Fruit fly (Drosophila melanogaster) whole organism, embryonic: ENCODE results near the gene CG44001.

Experiments
- CG10543 ChIP-seq: fragments of 200-800 bp; sonication (Bioruptor generic); optimal IDR thresholded peaks from 3 replicates; lab custom pipeline; 2017; ENCODE audit warnings: missing biosample characterization, mild to moderate bottlenecking, missing genetic modification characterization, moderate library complexity
- CG11456 ChIP-seq: fragments of 200-800 bp; sonication (Bioruptor generic); IDR thresholded peaks from 3 replicates; pipeline ENCODE4 v1.3.6; 2022; ENCODE audit warnings: missing biosample characterization, missing genetic modification characterization
- CG31224 ChIP-seq: fragments of 200-800 bp; sonication (Bioruptor generic); IDR thresholded peaks from 2 replicates; pipeline ENCODE4 v1.3.6; 2022; ENCODE audit warnings: missing biosample characterization, missing genetic modification characterization
- CHES-1-like ChIP-seq: fragments of 200-800 bp; sonication (Bioruptor generic); optimal IDR thresholded peaks from 2 replicates; lab custom pipeline; 2016; ENCODE audit warnings: missing biosample characterization, missing genetic modification characterization
- Dref ChIP-seq: fragments of 200-800 bp; sonication (Bioruptor generic); IDR thresholded peaks from 2 replicates; pipeline ENCODE4 v1.3.6; 2022; ENCODE audit warnings: missing biosample characterization, missing genetic modification characterization
- Sry-β ChIP-seq: fragments of 200-800 bp; sonication (Bioruptor generic); optimal IDR thresholded peaks from 2 replicates; lab custom pipeline; 2018; ENCODE audit warnings: missing biosample characterization, mild to moderate bottlenecking, missing genetic modification characterization, moderate library complexity
- run ChIP-seq: fragments of 200-800 bp; sonication (Bioruptor generic); optimal IDR thresholded peaks from 3 replicates; lab custom pipeline; 2018; ENCODE audit warnings: missing biosample characterization, mild to moderate bottlenecking, missing genetic modification characterization
- slp2 ChIP-seq: fragments of 200-800 bp; sonication (Bioruptor generic); optimal IDR thresholded peaks from 2 replicates; lab custom pipeline; 2016; ENCODE audit warnings: missing biosample characterization, missing genetic modification characterization
- tio ChIP-seq: fragments of 200-800 bp; sonication (Bioruptor generic); optimal IDR thresholded peaks from 2 replicates; lab custom pipeline; 2017; ENCODE audit warnings: missing biosample characterization, missing genetic modification characterization, inconsistent platforms
- ttk ChIP-seq: fragments of 200-800 bp; sonication (Bioruptor generic); IDR thresholded peaks from 2 replicates; pipeline ENCODE4 v2.1.2; 2022; ENCODE audit warnings: missing biosample characterization, missing genetic modification characterization
- unpg ChIP-seq: fragments of 200-800 bp; sonication (Bioruptor generic); optimal IDR thresholded peaks from 3 replicates; lab custom pipeline; 2018; ENCODE audit warnings: missing biosample characterization, mild to moderate bottlenecking, missing genetic modification characterization, moderate library complexity

dm6 chr2L:5052994-5053393 lies 9.9 kb downstream of the CG44001 start, which contains the start of gene eIF3h:
- no peak for TF ChIP-seq CG11456 (GFP tag; lab: Robert Waterston, UW)
- TF ChIP-seq Dref (GFP tag; lab: Robert Waterston, UW), result no peak
- TF ChIP-seq ttk (GFP tag; lab: Robert Waterston, UW), result no peak
- no peak for TF ChIP-seq tio (GFP tag; lab: Kevin White, UChicago)
- TF ChIP-seq slp2 (GFP tag; lab: Kevin White, UChicago), result no peak
- TF ChIP-seq Sry-β (GFP tag; lab: Kevin White, UChicago), result no peak
- TF ChIP-seq unpg (GFP tag; lab: Kevin White, UChicago), result no peak
- TF ChIP-seq run (tag; lab: Kevin White, UChicago), result no peak
- no peak for TF ChIP-seq CG10543 (GFP tag; lab: Kevin White, UChicago)
- TF ChIP-seq CHES-1-like (GFP tag; lab: Kevin White, UChicago), result no peak
- TF ChIP-seq CG31224 (GFP tag; lab: Robert Waterston, UW), result no peak
